Fruit fly (Drosophila melanogaster): ENCODE data around the gene CG12991.

Gene CG12991

DNA sequence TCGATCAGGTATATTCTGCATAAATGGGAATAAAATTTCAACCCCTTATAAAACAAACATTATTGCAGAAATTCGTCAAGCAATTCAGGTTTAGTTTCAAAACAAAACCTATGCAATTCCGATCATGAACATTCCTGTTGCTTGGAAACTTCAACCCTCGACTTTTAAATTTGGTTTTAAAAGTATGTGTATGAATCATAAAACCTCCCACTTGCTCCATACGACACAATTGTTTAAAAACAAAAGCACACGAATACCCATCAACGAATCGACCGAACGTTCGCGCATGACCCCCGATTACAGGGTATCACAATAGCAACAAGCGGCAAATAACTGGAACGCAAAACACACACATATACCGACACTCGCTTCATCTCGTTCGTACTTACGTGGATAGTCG, 1.5 kb upstream of the CG12991 start (continued):
- TF ChIP-seq CG18011 (GFP tag; optimal IDR thresholded peaks at IDR 0.05) (no peak), CG13894 (tag; optimal IDR thresholded peaks at IDR 0.05) (no peak), CG17829 (tag; optimal IDR thresholded peaks at IDR 0.05) (peak; percentile 26), kni (GFP tag; optimal IDR thresholded peaks at IDR 0.05) (no peak), Hmr (GFP tag; optimal IDR thresholded peaks at IDR 0.05) (no peak), Lim3 (GFP tag; IDR thresholded peaks at IDR 0.05) (no peak), al (GFP tag; IDR thresholded peaks at IDR 0.05) (no peak), tna (GFP tag; IDR thresholded peaks at IDR 0.05; ENCODE audit: partially characterized antibody) (no peak), her (GFP tag; optimal IDR thresholded peaks at IDR 0.05) (no peak), CG6254 (GFP tag; optimal IDR thresholded peaks at IDR 0.05) (no peak), slp2 (GFP tag; optimal IDR thresholded peaks at IDR 0.05) (peak; percentile 6), CG10209 (GFP tag; optimal IDR thresholded peaks at IDR 0.05) (no peak), h (optimal IDR thresholded peaks at IDR 0.05) (no peak), CG17385 (GFP tag; optimal IDR thresholded peaks at IDR 0.05) (peak; percentile 17), CG10366 (GFP tag; IDR thresholded peaks at IDR 0.05) (peak; percentile 16; the same call in 1 of the 2 replicates), CG7271 (tag; optimal IDR thresholded peaks at IDR 0.05) (no peak), CG10979 (tag; optimal IDR thresholded peaks at IDR 0.05) (peak; percentile 16), nom (GFP tag; optimal IDR thresholded peaks at IDR 0.05) (no peak), CG8765 (GFP tag; IDR thresholded peaks at IDR 0.05) (no peak), HmgZ (tag; optimal IDR thresholded peaks at IDR 0.05) (no peak), so (GFP tag; IDR thresholded peaks at IDR 0.05) (no peak), Doc3 (GFP tag; IDR thresholded peaks at IDR 0.05; ENCODE audit: partially characterized antibody) (no peak), CG17912 (GFP tag; optimal IDR thresholded peaks at IDR 0.05) (no peak), CG7357 (GFP tag; IDR thresholded peaks at IDR 0.05) (no peak), psq (GFP tag; optimal IDR thresholded peaks at IDR 0.05) (no peak), ase (GFP tag; IDR thresholded peaks at IDR 0.05) (no peak), CG17186 (GFP tag; optimal IDR thresholded peaks at IDR 0.05) (no peak), grau (tag; optimal IDR thresholded peaks at IDR 0.05) (peak; percentile 23), CG30403 (GFP tag; optimal IDR thresholded peaks at IDR 0.05) (peak; percentile 33), CG8290 (GFP tag; optimal IDR thresholded peaks at IDR 0.05) (no peak), CG8290 (tag; optimal IDR thresholded peaks at IDR 0.05) (peak in 1 of 2 experiments; percentile 51), CG12744 (GFP tag; optimal IDR thresholded peaks at IDR 0.05) (no peak), ara (GFP tag; IDR thresholded peaks at IDR 0.05) (no peak), Elba2 (GFP tag; optimal IDR thresholded peaks at IDR 0.05) (no peak), sens (GFP tag) (peak; percentile 53), pho (GFP tag; optimal IDR thresholded peaks at IDR 0.05) (no peak), NC2α (GFP tag; optimal IDR thresholded peaks at IDR 0.05) (no peak), CG34422 (GFP tag; IDR thresholded peaks at IDR 0.05) (no peak), ac (GFP tag; optimal IDR thresholded peaks at IDR 0.05) (no peak), fd96Cb (tag; optimal IDR thresholded peaks at IDR 0.05) (no peak), br (optimal IDR thresholded peaks at IDR 0.05) (no peak), Med (GFP tag) (peak; percentile 85), hb (GFP tag; IDR thresholded peaks at IDR 0.05; ENCODE audit: partially characterized antibody) (no peak), Hsf (GFP tag; optimal IDR thresholded peaks at IDR 0.05) (no peak), CG3995 (GFP tag; optimal IDR thresholded peaks at IDR 0.05) (no peak), twi (tag; optimal IDR thresholded peaks at IDR 0.05) (no peak), jumu (GFP tag; optimal IDR thresholded peaks at IDR 0.05) (peak; percentile 25), CG8359 (GFP tag; optimal IDR thresholded peaks at IDR 0.05; ENCODE audit: borderline replicate concordance) (no peak), gro (GFP tag; optimal IDR thresholded peaks at IDR 0.05) (no peak), CG17328 (GFP tag; IDR thresholded peaks at IDR 0.05) (0 out of 2 replicates have a peak, but pooled peaks have one; percentile 10), NC2β (GFP tag; optimal IDR thresholded peaks at IDR 0.05) (no peak), ab (GFP tag; optimal IDR thresholded peaks at IDR 0.05) (no peak), Oli (tag; optimal IDR thresholded peaks at IDR 0.05) (peak; percentile 25)

Data from whole organism, embryonic.